Fruit fly (Drosophila melanogaster) Kc167 (cell line): ENCODE data around the gene CG14050.

Source experiments
- Myc ChIP-seq: fragments of >200 bp; optimal IDR thresholded peaks from 2 replicates; lab custom pipeline; 2017; ENCODE audit warnings: missing external identifiers
- Sin3A ChIP-seq: fragments of >200 bp; optimal IDR thresholded peaks from 2 replicates; lab custom pipeline; 2018; ENCODE audit warnings: missing external identifiers
- h ChIP-seq: fragments of >200 bp; optimal IDR thresholded peaks from 3 replicates; lab custom pipeline; 2018; ENCODE audit warnings: missing external identifiers
- insv ChIP-seq: fragments of >200 bp; optimal IDR thresholded peaks from 3 replicates; lab custom pipeline; 2018; ENCODE audit warnings: missing external identifiers
- psq ChIP-seq: fragments of >200 bp; optimal IDR thresholded peaks from 2 replicates; lab custom pipeline; 2017; ENCODE audit warnings: missing external identifiers
- ttk ChIP-seq: sonication (Bioruptor generic); optimal IDR thresholded peaks from 2 replicates; lab custom pipeline; 2017; ENCODE audit warnings: missing external identifiers

The CG14050 gene

DNA sequence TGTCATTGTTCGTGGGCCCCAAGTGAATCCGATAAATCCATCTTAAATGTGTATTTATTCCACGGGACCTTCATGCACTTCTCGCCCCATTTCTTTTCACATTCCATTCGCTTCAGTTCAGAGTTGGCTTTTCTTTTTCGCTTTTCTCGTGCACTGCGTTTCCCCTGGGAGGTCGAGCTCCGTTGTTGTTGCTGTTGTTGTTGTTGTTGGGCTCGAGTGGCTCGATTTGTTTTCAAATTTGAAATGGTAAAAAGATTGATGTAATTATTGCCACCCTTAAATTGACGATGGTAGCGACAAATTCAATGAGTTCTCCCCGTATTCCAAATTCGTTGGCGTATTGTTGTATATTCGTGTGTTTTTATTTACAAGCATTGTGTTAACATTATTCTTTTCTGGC lies 5.1 kb downstream of the CG14050 start:
- no peak for TF ChIP-seq psq (lab: Kevin White, UChicago)

DNA sequence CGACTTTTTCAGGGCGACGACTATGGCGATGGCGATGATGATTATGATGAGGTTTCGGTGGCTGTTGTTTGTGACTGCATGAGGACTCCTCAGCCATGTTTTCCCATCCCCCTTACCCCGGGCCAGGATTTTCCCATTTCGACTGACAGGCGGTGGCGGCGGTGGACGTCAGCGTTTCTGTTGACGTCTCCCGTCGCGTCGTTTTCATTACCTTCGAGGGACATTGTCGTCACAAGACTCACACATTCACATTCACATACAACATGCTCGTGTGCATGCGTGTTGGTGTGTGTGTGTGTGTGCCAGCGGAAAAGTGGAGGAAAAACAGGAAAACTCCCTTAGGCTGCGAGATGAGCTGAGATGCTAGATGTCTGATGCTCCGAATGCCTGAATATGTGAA lies 6.2 kb downstream of the CG14050 start:
- TF ChIP-seq ttk: no peak

DNA sequence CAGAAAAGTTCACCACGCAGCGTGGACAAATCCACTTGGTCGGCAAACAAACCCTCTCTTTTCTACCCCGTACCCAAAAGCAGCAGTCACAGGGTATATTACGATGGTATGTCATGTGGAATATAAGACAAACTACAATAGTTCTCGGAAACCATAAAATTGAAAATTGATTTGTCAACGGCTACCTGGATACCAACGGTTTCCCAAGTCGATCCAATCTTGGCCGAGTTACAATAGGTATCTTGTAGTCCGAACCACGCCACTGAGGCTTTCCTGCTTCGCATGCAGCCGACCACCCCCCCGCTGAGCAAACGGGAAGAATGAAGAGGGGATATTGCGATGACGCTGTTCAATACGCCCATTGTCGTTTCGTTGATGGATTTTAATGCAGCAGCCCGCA lies 7.6 kb downstream of the CG14050 start:
- TF ChIP-seq ttk: no peak
- TF ChIP-seq Sin3A (lab: Kevin White, UChicago): no peak
- TF ChIP-seq psq (lab: Kevin White, UChicago): no peak
- no peak for TF ChIP-seq insv (lab: Kevin White, UChicago)
- no peak for TF ChIP-seq h (lab: Kevin White, UChicago)
- no peak for TF ChIP-seq Myc (lab: Kevin White, UChicago)

DNA sequence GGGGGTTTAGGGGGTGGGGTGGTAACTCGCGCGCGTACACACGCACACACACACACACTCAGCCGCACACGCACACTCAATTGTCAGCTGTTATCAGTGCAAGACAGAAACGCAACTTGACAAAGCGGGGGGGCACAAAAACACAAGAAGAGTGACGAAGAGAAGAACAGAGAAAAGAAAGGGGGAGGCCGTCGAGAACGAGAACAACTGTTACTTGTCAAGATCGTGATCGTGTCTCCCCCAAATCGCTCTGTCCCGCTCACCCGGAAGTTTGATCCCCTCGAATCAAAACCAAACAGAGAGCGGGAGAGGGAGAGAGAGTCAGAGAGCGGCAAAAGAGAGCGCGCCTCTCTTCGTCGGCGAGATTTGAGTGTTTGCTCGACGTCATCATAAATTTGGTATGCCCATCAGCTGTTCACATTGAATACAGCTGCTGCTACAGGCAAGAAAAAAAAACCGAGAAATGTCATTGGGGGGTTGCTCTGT lies 8.6 kb downstream of the CG14050 start:
- TF ChIP-seq Sin3A (lab: Kevin White, UChicago): no peak
- no peak for TF ChIP-seq Myc (lab: Kevin White, UChicago)
- no peak for TF ChIP-seq psq (lab: Kevin White, UChicago)
- no peak for TF ChIP-seq insv (lab: Kevin White, UChicago)
- TF ChIP-seq ttk: no peak
- no peak for TF ChIP-seq h (lab: Kevin White, UChicago)

DNA sequence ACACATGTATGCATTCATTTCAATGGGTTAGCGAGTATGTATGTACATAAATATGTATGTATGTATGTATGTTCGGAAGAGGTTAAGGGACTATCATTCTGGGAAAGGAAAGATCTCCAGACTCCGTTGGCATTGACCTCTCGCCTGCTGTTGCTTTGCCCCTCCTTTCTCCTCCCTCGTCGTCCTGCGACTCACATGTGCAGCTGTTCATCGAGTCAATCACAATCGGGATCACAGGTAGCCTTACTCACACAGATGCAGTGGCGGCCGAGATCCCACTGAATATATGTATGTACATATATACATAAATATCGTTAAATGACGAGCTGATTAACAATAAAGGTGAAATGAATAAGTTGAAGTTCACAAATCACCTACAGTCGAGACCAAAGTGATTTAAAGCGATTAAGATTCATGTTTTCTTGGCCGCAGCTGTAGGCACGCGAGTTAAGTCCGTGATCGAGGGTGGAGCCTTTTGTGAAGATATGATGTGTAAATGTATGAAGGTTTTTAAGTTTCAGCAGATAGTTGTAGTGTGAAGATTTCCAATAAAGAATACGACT lies 17.5 kb downstream of the CG14050 start:
- TF ChIP-seq insv (lab: Kevin White, UChicago) (no peak), Sin3A (lab: Kevin White, UChicago) (no peak), psq (lab: Kevin White, UChicago) (no peak), h (lab: Kevin White, UChicago) (no peak), Myc (lab: Kevin White, UChicago) (no peak), ttk (no peak)

DNA sequence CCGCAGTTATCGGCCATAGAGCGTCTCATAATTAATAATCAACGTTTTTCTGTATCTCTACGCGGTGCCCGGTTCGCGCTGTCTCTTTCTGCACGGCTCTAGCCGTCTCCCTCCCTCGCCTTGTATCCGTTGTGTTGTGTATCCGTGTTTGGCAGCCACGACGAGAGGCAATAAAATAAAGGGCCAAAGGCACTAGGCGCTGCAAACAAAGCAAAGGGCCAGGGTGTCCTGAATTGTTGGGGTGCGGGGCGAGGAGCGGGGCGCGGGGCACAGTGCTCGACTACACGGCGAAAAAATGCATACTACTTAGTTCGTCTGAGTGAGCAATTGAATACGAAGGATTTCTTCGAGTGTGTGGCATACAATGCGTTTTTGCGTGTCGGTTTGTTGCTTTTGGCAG lies 18.5 kb downstream of the CG14050 start:
- TF ChIP-seq insv (lab: Kevin White, UChicago) (no peak), Sin3A (lab: Kevin White, UChicago) (no peak), h (lab: Kevin White, UChicago) (no peak), ttk (no peak), Myc (lab: Kevin White, UChicago) (no peak), psq (lab: Kevin White, UChicago) (no peak)

DNA sequence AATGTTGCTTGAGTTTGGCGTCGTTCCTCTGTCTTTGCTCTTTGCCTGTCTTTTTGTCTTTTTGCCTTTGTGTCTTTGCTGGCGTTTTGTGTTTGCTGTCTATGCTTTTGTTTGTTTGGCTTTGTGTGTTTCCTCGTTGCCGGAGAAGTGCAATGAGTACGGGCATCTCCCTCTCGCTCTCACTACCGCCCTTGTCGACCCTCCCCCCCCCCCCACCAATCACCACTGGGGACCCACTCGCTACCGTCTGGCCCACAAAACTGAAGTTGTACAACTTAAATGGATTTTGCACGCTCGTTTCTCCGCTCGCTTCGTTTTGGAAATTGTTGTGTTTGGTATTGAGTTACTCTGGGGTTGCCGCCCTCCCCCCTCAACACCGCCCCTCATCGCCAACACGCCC lies 19.3 kb downstream of the CG14050 start:
- no peak for TF ChIP-seq Myc (lab: Kevin White, UChicago)
- TF ChIP-seq ttk: no peak
- TF ChIP-seq psq (lab: Kevin White, UChicago): no peak
- no peak for TF ChIP-seq insv (lab: Kevin White, UChicago)
- no peak for TF ChIP-seq Sin3A (lab: Kevin White, UChicago)
- TF ChIP-seq h (lab: Kevin White, UChicago): no peak

DNA sequence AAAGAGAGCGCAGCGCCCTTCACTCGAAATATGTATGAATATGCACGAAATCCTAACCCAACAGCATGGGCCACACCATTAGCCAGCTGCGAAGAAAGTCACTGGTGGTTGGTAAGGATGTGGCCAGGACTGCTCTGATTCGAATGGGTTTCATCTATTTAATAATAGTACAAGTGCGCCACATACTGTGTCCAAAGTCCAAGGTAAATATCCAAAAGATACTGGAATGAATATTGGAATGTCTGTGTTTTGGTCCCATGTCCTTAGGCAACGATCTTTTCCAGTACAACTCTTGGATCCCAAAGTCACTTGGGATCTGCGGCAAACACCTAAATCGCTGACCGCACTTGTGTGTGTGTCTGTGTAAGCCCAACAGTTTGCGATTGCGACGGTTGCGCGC lies 19.7 kb downstream of the CG14050 start:
- no peak for TF ChIP-seq Myc (lab: Kevin White, UChicago)
- no peak for TF ChIP-seq Sin3A (lab: Kevin White, UChicago)
- no peak for TF ChIP-seq insv (lab: Kevin White, UChicago)
- TF ChIP-seq h (lab: Kevin White, UChicago): no peak
- no peak for TF ChIP-seq psq (lab: Kevin White, UChicago)
- no peak for TF ChIP-seq ttk

DNA sequence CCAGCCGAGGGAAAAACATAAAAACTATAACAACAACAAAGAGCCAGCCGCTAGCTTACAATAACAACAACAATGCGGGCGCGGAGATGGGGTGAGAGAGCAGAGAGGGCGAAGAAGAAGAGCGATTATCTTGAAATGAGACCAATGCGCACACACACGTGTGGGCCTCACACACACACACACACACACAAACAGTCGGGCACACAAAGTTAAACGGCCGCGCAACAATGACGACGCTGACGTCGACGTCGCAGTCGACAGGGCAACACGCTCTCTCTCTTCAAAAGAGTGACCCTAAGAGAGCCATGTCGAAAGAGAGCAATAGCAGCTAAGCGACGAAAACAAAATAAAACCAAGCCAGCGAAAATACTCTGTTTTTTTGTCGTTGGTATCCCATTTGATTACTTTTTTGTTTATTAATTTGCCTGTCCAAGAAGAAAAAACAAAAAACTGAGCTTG lies 20.1 kb downstream of the CG14050 start:
- TF ChIP-seq Sin3A (lab: Kevin White, UChicago) (no peak), insv (lab: Kevin White, UChicago) (no peak), Myc (lab: Kevin White, UChicago) (no peak), h (lab: Kevin White, UChicago) (no peak), psq (lab: Kevin White, UChicago) (no peak), ttk (no peak)

DNA sequence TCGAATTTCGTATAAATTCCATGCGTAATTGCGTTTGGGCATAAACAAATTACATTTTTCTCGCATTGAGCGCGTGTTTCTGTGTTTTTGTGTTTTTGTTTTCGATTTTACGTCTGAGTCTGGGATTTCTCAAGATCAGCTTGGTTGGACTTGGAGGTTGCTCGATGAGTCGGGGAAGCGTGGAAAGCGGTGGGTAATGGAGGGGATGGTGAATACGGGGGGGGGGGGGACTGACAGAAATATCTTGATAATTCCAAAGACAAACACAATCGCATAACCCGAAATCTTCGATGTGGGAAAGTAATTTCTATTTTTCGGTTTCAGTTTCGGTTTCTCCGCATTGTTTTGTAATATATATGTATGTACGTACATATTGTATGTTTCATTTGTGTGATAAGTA lies 20.7 kb downstream of the CG14050 start:
- TF ChIP-seq insv (lab: Kevin White, UChicago): no peak
- TF ChIP-seq Myc (lab: Kevin White, UChicago): no peak
- TF ChIP-seq ttk: no peak
- TF ChIP-seq psq (lab: Kevin White, UChicago): no peak
- TF ChIP-seq h (lab: Kevin White, UChicago): no peak
- TF ChIP-seq Sin3A (lab: Kevin White, UChicago): no peak

DNA sequence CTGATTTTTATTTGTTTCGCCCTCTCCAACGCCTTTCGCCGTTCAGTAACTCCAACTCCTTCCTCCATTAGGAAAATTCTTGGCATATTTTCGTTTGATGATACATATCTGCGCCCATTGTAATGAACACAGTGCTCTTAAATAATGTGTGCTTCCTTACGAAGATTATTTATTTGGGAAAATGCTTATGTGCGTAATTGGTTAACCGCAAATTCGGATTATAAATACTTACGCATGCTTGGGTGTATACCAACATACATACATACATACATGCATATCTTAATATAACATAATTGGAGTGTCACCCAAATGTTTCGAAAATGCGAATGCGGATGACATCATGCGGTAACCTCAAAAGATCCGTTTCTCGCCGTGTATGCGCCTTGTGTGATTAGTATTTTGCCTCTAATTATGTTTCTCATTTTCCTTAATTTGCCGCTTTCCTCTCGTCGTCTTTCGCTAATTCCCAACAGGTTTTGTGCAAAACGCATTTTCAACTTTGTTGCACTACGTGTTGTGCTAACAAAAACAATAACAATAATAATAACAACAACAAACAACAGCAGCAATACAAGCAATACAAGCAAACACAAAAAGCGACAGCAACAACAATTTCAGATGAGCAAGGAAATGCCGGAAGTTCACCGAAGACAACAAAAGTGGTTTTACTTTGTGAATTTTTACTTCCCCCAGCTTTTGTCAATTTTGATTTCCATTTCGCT lies 21.3 kb downstream of the CG14050 start:
- no peak for TF ChIP-seq ttk
- TF ChIP-seq insv (lab: Kevin White, UChicago): no peak
- no peak for TF ChIP-seq psq (lab: Kevin White, UChicago)
- no peak for TF ChIP-seq h (lab: Kevin White, UChicago)
- TF ChIP-seq Sin3A (lab: Kevin White, UChicago): no peak
- no peak for TF ChIP-seq Myc (lab: Kevin White, UChicago)

DNA sequence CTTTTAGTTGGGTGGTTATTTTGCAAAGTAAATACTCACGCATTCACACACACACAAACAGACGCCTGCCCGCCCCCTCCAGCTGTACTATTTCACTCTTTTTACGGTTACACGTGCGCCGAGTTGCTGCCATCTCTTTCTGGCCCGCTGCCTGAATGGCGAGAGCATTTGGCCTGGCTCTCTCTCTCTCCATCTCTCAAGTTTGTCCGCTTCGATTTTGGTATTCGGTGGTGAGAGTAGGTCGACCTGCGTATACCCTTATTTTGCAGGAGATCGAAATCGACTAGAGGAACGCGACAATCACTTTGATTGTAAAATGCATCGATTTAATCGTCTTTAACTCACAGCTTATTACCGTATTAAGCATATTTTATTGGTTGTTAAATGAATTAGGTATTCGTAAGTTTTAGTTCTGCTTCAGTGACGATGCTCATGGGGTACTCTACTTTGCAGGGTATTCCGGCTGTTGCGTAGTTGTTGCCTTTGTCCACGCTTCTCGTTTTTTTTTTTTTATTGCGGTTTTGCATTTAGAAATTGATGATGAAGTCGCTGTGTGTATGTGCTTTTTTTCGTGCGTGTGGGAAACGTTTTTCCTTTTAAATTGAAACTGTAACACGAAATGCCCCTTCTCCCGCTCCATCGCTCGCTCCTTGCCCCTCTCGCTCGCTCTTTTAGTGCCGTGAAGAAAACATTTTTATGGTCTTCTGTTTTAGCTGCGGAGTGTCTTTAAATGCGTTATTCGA lies 22.1 kb downstream of the CG14050 start:
- TF ChIP-seq insv (lab: Kevin White, UChicago) (peak; percentile 45), h (lab: Kevin White, UChicago) (no peak)
